Fruit fly (Drosophila melanogaster) S2 (cell line): ENCODE data around the gene CG15336.

ENCODE experiments used
- CG8478 ChIP-seq: fragments of >200 bp; optimal IDR thresholded peaks from 2 replicates; lab custom pipeline; 2018
- CTCF ChIP-seq, 2 experiments: fragments of >200 bp; optimal IDR thresholded peaks; 2 replicates each; lab custom pipeline; 2018

DNA sequence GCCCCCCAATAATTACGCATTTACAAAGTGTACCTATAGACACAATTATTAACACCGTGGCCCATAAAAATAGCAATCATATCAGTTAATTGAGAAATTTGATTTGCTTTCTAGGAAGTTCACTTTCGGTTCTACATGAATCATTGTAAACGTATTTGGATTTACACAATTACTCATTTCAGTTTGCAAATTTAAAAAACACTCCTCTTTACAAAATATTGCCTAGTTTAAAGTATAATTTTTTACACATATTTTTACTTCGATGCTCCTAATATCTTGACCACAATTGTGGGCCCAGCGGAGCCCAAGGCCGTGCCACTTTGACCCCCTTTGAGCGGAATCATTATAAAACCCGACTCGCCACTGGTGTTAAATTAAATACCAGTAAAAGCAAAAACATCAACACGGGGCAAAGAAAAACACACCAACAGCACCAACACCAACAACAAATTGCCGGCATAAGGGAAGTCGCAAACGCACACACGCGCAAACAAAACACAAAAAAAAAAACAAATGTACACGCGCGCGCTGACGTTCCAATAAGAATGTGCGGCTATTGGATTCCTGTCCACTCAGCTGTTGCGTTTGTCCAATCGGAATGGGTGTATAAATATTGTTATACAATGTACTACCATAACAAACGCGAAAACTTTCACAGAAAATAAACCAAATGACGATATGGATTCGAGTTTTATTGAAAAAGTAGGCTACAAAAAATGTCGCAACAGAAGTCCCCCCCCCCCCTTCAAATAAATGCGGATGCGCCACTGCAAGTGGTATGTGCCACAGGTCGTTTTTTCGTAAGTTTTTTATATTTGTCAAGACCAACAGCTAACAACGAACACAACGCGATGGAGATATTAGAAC is 33.0 kb upstream of the CG15336 start:
- TF ChIP-seq CTCF (optimal IDR thresholded peaks at IDR 0.05; lab: Kevin White, UChicago): no peak
- no peak for TF ChIP-seq CG8478
